Worm (Caenorhabditis elegans) whole organism, young adult: ENCODE measurements around the gene nac-3.

ENCODE experiments used
- Y67H2A.10 ChIP-seq: fragments of 200-800 bp; sonication (Bioruptor generic); conservative IDR thresholded peaks from 2 replicates; pipeline ENCODE4 v1.3.6; 2022; ENCODE audit warnings: missing genetic modification reagents, missing genetic modification characterization, missing compliant biosample characterization
- madf-8 ChIP-seq: fragments of 200-800 bp; sonication (Bioruptor generic); conservative IDR thresholded peaks from 2 replicates; pipeline ENCODE4 v1.3.6; 2022; ENCODE audit warnings: missing genetic modification reagents, missing genetic modification characterization, missing compliant biosample characterization

- TF ChIP-seq Y67H2A.10 (GFP tag; lab: Robert Waterston, UW) = no peak
- no peak for TF ChIP-seq madf-8 (GFP tag; lab: Robert Waterston, UW)
Measured at ce11 chrIII:10146701-10147100, 5.9 kb upstream of the nac-3 start, which contains the start of gene K08E5.1.
